Fruit fly (Drosophila melanogaster) whole organism, embryonic: ENCODE results near the gene CG32855.

ENCODE experiments used
- Awh ChIP-seq: fragments of 200-800 bp; sonication (Bioruptor generic); IDR thresholded peaks from 2 replicates; pipeline ENCODE4, ENCODE4 v1.3.6; 2022; ENCODE audit warnings: missing biosample characterization, missing genetic modification characterization
- C15 ChIP-seq: fragments of 200-800 bp; sonication (Bioruptor generic); IDR thresholded peaks from 3 replicates; pipeline ENCODE4 v1.3.6; 2022; ENCODE audit warnings: missing biosample characterization, missing genetic modification characterization
- CG10267 ChIP-seq: fragments of 200-800 bp; sonication (Bioruptor generic); optimal IDR thresholded peaks from 2 replicates; lab custom pipeline; 2018; ENCODE audit warnings: missing biosample characterization, mild to moderate bottlenecking, missing genetic modification characterization, moderate library complexity
- CG10959 ChIP-seq: fragments of 200-800 bp; sonication (Bioruptor generic); IDR thresholded peaks from 2 replicates; pipeline ENCODE4 v1.3.6; 2022; ENCODE audit warnings: missing biosample characterization, missing genetic modification characterization
- CG10979 ChIP-seq: fragments of 200-800 bp; sonication (Bioruptor generic); optimal IDR thresholded peaks from 2 replicates; lab custom pipeline; 2018; ENCODE audit warnings: missing biosample characterization, mild to moderate bottlenecking, missing genetic modification characterization, moderate library complexity
- CG11696 ChIP-seq: fragments of 200-800 bp; sonication (Bioruptor generic); IDR thresholded peaks from 2 replicates; pipeline ENCODE4 v1.3.6; 2022; ENCODE audit warnings: missing biosample characterization, missing genetic modification characterization
- CG13287 ChIP-seq: fragments of 200-800 bp; sonication (Bioruptor generic); IDR thresholded peaks from 2 replicates; pipeline ENCODE4 v1.3.6; 2022; ENCODE audit warnings: missing biosample characterization, missing genetic modification characterization; ENCODE audit not compliant: partially characterized antibody
- CG15479 ChIP-seq: fragments of 200-800 bp; sonication (Bioruptor generic); optimal IDR thresholded peaks from 3 replicates; lab custom pipeline; 2019; ENCODE audit warnings: missing biosample characterization, mild to moderate bottlenecking, missing genetic modification characterization, moderate library complexity
- CG17829 ChIP-seq: fragments of 200-800 bp; optimal IDR thresholded peaks from 2 replicates; lab custom pipeline; 2019; ENCODE audit warnings: missing biosample characterization, mild to moderate bottlenecking, missing genetic modification characterization, moderate library complexity
- CG17912 ChIP-seq: fragments of 200-800 bp; sonication (Bioruptor generic); optimal IDR thresholded peaks from 2 replicates; lab custom pipeline; 2018; ENCODE audit warnings: missing biosample characterization, mild to moderate bottlenecking, missing genetic modification characterization
- CG2199 ChIP-seq: fragments of 200-800 bp; sonication (Bioruptor generic); IDR thresholded peaks from 3 replicates; pipeline ENCODE4 v1.3.6; 2022; ENCODE audit warnings: missing biosample characterization, missing genetic modification characterization
- CG2712 ChIP-seq: fragments of 200-800 bp; optimal IDR thresholded peaks from 3 replicates; lab custom pipeline; 2019; ENCODE audit warnings: missing biosample characterization, mild to moderate bottlenecking, missing genetic modification characterization, moderate library complexity
- CG4328 ChIP-seq: fragments of 200-800 bp; sonication (Bioruptor generic); optimal IDR thresholded peaks from 3 replicates; lab custom pipeline; 2017; ENCODE audit warnings: missing biosample characterization, missing genetic modification reagents, missing genetic modification characterization
- CG4404 ChIP-seq: fragments of 200-800 bp; sonication (Bioruptor generic); IDR thresholded peaks from 2 replicates; pipeline ENCODE4 v1.3.6; 2022; ENCODE audit warnings: missing biosample characterization, missing genetic modification characterization
- CG6854 ChIP-seq: fragments of 200-800 bp; sonication (Bioruptor generic); optimal IDR thresholded peaks from 3 replicates; lab custom pipeline; 2017; ENCODE audit warnings: missing biosample characterization, mild to moderate bottlenecking, missing genetic modification characterization
- CG7745 ChIP-seq: fragments of 200-800 bp; sonication (Bioruptor generic); optimal IDR thresholded peaks from 2 replicates; lab custom pipeline; 2018; ENCODE audit warnings: missing biosample characterization, mild to moderate bottlenecking, missing genetic modification characterization, moderate library complexity
- CG8924 ChIP-seq: fragments of 200-800 bp; optimal IDR thresholded peaks from 3 replicates; lab custom pipeline; 2019; ENCODE audit warnings: missing biosample characterization, mild to moderate bottlenecking, missing genetic modification characterization, moderate library complexity
- CG9727 ChIP-seq: fragments of 200-800 bp; sonication (Bioruptor generic); optimal IDR thresholded peaks from 3 replicates; lab custom pipeline; 2017; ENCODE audit warnings: missing biosample characterization, mild to moderate bottlenecking, missing genetic modification characterization
- Camta ChIP-seq: fragments of 200-800 bp; sonication (Bioruptor generic); optimal IDR thresholded peaks from 2 replicates; lab custom pipeline; 2016; ENCODE audit warnings: missing biosample characterization, missing genetic modification characterization
- Dbx ChIP-seq: fragments of 200-800 bp; sonication (Bioruptor generic); IDR thresholded peaks from 3 replicates; pipeline ENCODE4 v1.3.6; 2022; ENCODE audit warnings: missing biosample characterization, missing genetic modification characterization
- Dip2 ChIP-seq: fragments of 200-800 bp; sonication (Bioruptor generic); IDR thresholded peaks from 2 replicates; pipeline ENCODE4 v1.3.6; 2022; ENCODE audit warnings: missing biosample characterization, missing genetic modification characterization
- Elba2 ChIP-seq: fragments of 200-800 bp; sonication (Bioruptor generic); optimal IDR thresholded peaks from 3 replicates; lab custom pipeline; 2016; ENCODE audit warnings: missing biosample characterization, missing genetic modification characterization
- Ets65A ChIP-seq: fragments of 200-800 bp; sonication (Bioruptor generic); peaks from one replicate; lab custom pipeline; 2016; ENCODE audit warnings: missing biosample characterization, missing genetic modification characterization
- HmgD ChIP-seq: fragments of 200-800 bp; sonication (Bioruptor generic); optimal IDR thresholded peaks from 3 replicates; lab custom pipeline; 2016; ENCODE audit warnings: missing biosample characterization, missing genetic modification characterization
- MTF-1 ChIP-seq: fragments of 200-800 bp; sonication (Bioruptor generic); optimal IDR thresholded peaks from 2 replicates; lab custom pipeline; 2018; ENCODE audit warnings: missing biosample characterization, mild to moderate bottlenecking, missing genetic modification characterization, borderline replicate concordance
- Med ChIP-seq: fragments of 200-800 bp; sonication (Bioruptor generic); peaks from one replicate; lab custom pipeline; 2016; ENCODE audit warnings: missing biosample characterization, missing genetic modification characterization, mild to moderate bottlenecking, inconsistent platforms, moderate library complexity
- Mes4 ChIP-seq: fragments of 200-800 bp; sonication (Bioruptor generic); optimal IDR thresholded peaks from 2 replicates; lab custom pipeline; 2016; ENCODE audit warnings: missing biosample characterization, missing genetic modification characterization
- Nf-YC ChIP-seq: fragments of 200-800 bp; optimal IDR thresholded peaks from 3 replicates; lab custom pipeline; 2019; ENCODE audit warnings: missing biosample characterization, mild to moderate bottlenecking, missing genetic modification characterization, moderate library complexity
- Stat92E ChIP-seq, 3 experiments: fragments of >200 bp in 2 of 3; fragments of 200-800 bp in 1 of 3; sonication (Bioruptor generic) in 1 of 3; optimal IDR thresholded peaks; 2 replicates each; lab custom pipeline; 2017 to 2019; ENCODE audit warnings: missing biosample characterization in 3 of 3, missing genetic modification characterization in 3 of 3, mild to moderate bottlenecking in 1 of 3, moderate library complexity in 1 of 3
- chif ChIP-seq, 2 experiments: fragments of 200-800 bp; sonication (Bioruptor generic); optimal IDR thresholded peaks; 3 replicates each; lab custom pipeline; 2016; ENCODE audit warnings: missing biosample characterization in 2 of 2, missing genetic modification characterization in 2 of 2
- dmrt11E ChIP-seq: fragments of 200-800 bp; sonication (Bioruptor generic); optimal IDR thresholded peaks from 3 replicates; lab custom pipeline; 2018; ENCODE audit warnings: missing biosample characterization, mild to moderate bottlenecking, missing genetic modification characterization, moderate library complexity
- hbn ChIP-seq: fragments of 200-800 bp; sonication (Bioruptor generic); IDR thresholded peaks from 2 replicates; pipeline ENCODE4 v1.3.6; 2022; ENCODE audit warnings: missing biosample characterization, missing genetic modification characterization; ENCODE audit not compliant: partially characterized antibody
- insv ChIP-seq, 2 experiments: fragments of 200-800 bp; sonication (Bioruptor generic); optimal IDR thresholded peaks; 3 replicates each; lab custom pipeline; 2016 to 2018; ENCODE audit warnings: missing biosample characterization in 2 of 2, missing genetic modification characterization in 2 of 2
- inv ChIP-seq: fragments of 200-800 bp; sonication (Bioruptor generic); IDR thresholded peaks from 2 replicates; pipeline ENCODE4 v1.3.6; 2022; ENCODE audit warnings: missing biosample characterization, missing genetic modification characterization; ENCODE audit not compliant: partially characterized antibody
- knrl ChIP-seq: fragments of 200-800 bp; sonication (Bioruptor generic); IDR thresholded peaks from 3 replicates; pipeline ENCODE4 v1.3.6; 2022; ENCODE audit warnings: missing biosample characterization, missing genetic modification characterization; ENCODE audit not compliant: partially characterized antibody
- lola ChIP-seq, 3 experiments: fragments of >200 bp in 2 of 3; fragments of 200-800 bp in 1 of 3; sonication (Bioruptor generic) in 1 of 3; optimal IDR thresholded peaks; 2 replicates each; lab custom pipeline; 2017 to 2019; ENCODE audit warnings: missing biosample characterization in 3 of 3, missing genetic modification characterization in 3 of 3, mild to moderate bottlenecking in 1 of 3, moderate library complexity in 1 of 3
- lov ChIP-seq, 2 experiments: fragments of 200-800 bp in 1 of 2; fragments of >200 bp in 1 of 2; sonication (Bioruptor generic) in 1 of 2; IDR thresholded peaks in 1 of 2; optimal IDR thresholded peaks in 1 of 2; 2 replicates in 1 of 2; 3 replicates in 1 of 2; pipeline versions ENCODE4 v1.3.6 to Lab custom; 2017 to 2022; ENCODE audit warnings: missing biosample characterization in 1 of 2, missing genetic modification characterization in 1 of 2
- pho ChIP-seq: fragments of 200-800 bp; sonication (Bioruptor generic); optimal IDR thresholded peaks from 2 replicates; lab custom pipeline; 2016; ENCODE audit warnings: missing biosample characterization, missing genetic modification characterization
- sens ChIP-seq: fragments of 200-800 bp; sonication (Bioruptor generic); peaks from one replicate; lab custom pipeline; 2016; ENCODE audit warnings: missing biosample characterization, missing genetic modification characterization
- sob ChIP-seq: fragments of 200-800 bp; sonication (Bioruptor generic); IDR thresholded peaks from 2 replicates; pipeline ENCODE4 v1.3.6; 2022; ENCODE audit warnings: missing biosample characterization, missing genetic modification characterization
- sug ChIP-seq: fragments of 200-800 bp; optimal IDR thresholded peaks from 2 replicates; lab custom pipeline; 2019; ENCODE audit warnings: missing biosample characterization, mild to moderate bottlenecking, missing genetic modification characterization, moderate library complexity
- tgo ChIP-seq: fragments of 200-800 bp; sonication (Bioruptor generic); IDR thresholded peaks from 3 replicates; pipeline ENCODE4 v1.3.6; 2022; ENCODE audit warnings: missing biosample characterization, missing genetic modification characterization
- tio ChIP-seq: fragments of 200-800 bp; sonication (Bioruptor generic); optimal IDR thresholded peaks from 2 replicates; lab custom pipeline; 2017; ENCODE audit warnings: missing biosample characterization, missing genetic modification characterization, inconsistent platforms
- vvl ChIP-seq: fragments of 200-800 bp; sonication (Bioruptor generic); IDR thresholded peaks from 2 replicates; pipeline ENCODE4 v1.3.6; 2022; ENCODE audit warnings: missing biosample characterization, missing genetic modification characterization
- zen ChIP-seq: fragments of 200-800 bp; sonication (Bioruptor generic); optimal IDR thresholded peaks from 3 replicates; lab custom pipeline; 2018; ENCODE audit warnings: missing biosample characterization, mild to moderate bottlenecking, missing genetic modification characterization, moderate library complexity

Gene CG32855

DNA sequence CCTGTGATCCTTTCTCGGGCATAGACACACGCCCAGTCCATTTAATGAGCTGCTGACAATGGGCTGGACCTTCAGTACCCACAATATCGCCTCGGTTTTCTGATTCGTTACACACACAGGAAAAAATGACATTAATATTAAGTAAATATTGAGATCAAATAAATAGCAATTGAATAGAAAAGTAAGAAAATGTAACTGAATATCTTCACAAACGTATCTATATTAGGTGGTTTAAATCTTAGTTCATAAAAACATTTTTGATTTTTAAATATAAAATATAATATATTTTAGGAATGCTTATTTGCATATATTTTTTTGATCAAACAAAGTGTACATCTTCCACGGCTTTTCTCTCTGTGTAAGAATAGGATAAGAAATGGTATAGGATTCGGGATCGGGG, 47.1 kb downstream of the CG32855 start (continued):
- TF ChIP-seq CG10959 (no peak), HmgD (GFP tag; lab: Kevin White, UChicago) (no peak), sob (no peak), Nf-YC (tag; lab: Kevin White, UChicago) (no peak), CG17912 (GFP tag; lab: Kevin White, UChicago) (no peak), CG8924 (peak; percentile 29), lola (GFP tag; optimal IDR thresholded peaks at IDR 0.05; lab: Kevin White, UChicago) (peak in 1 of 3 experiments; percentile 45), MTF-1 (no peak), inv (GFP tag; lab: Robert Waterston, UW) (no peak), sug (tag; lab: Kevin White, UChicago) (no peak), CG2199 (GFP tag; lab: Robert Waterston, UW) (no peak), CG4328 (GFP tag; lab: Kevin White, UChicago) (no peak), tio (GFP tag; lab: Kevin White, UChicago) (no peak), dmrt11E (peak; percentile 60), tgo (GFP tag; lab: Robert Waterston, UW) (no peak), CG10267 (tag; lab: Kevin White, UChicago) (peak; percentile 33), Mes4 (GFP tag; lab: Kevin White, UChicago) (no peak), CG9727 (GFP tag; lab: Kevin White, UChicago) (peak; percentile 52), hbn (GFP tag; lab: Robert Waterston, UW) (no peak), pho (GFP tag; lab: Kevin White, UChicago) (no peak), lov (optimal IDR thresholded peaks at IDR 0.05; lab: Kevin White, UChicago) (no peak), lov (GFP tag; IDR thresholded peaks at IDR 0.05; lab: Robert Waterston, UW) (no peak), Ets65A (GFP tag; lab: Kevin White, UChicago) (no peak), sens (GFP tag; lab: Kevin White, UChicago) (peak; percentile 32), CG13287 (no peak), vvl (no peak), CG2712 (tag; lab: Kevin White, UChicago) (peak; percentile 55), CG10979 (tag; lab: Kevin White, UChicago) (peak; percentile 42), CG4404 (GFP tag; lab: Robert Waterston, UW) (peak; percentile 42), CG6854 (no peak), CG17829 (peak; percentile 43), chif (GFP tag; optimal IDR thresholded peaks at IDR 0.05; lab: Kevin White, UChicago) (no peak), Dbx (GFP tag; lab: Robert Waterston, UW) (no peak), knrl (no peak), Dip2 (no peak), zen (tag; lab: Kevin White, UChicago) (peak; percentile 61)

DNA sequence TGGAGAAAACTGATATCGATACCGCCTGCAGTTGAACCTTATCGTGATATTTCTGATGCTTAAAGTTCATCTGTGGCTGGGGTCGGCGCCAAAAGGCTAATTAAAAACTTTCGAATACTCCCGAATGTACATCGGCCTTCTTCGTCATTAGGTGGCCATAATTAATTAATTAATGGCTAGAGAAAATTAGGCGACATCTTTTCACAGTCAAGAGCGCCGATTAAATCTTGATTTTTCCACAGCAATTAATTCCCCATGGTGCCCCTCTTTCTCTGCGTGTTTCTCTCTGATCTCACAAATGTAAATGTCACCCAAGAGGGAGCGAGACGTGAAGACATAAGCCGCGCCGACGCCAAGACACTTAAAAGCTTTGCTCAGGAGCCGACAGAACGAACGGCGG, 50.3 kb downstream of the CG32855 start:
- TF ChIP-seq CG7745, result peak; percentile 68
- TF ChIP-seq Awh (GFP tag; lab: Robert Waterston, UW), result peak; percentile 52
- TF ChIP-seq Med (GFP tag; lab: Kevin White, UChicago), result peak; percentile 7
- TF ChIP-seq sens (GFP tag; lab: Kevin White, UChicago), result peak; percentile 51
- no peak for TF ChIP-seq Camta
- TF ChIP-seq, all 482 proteins: peak for 4

DNA sequence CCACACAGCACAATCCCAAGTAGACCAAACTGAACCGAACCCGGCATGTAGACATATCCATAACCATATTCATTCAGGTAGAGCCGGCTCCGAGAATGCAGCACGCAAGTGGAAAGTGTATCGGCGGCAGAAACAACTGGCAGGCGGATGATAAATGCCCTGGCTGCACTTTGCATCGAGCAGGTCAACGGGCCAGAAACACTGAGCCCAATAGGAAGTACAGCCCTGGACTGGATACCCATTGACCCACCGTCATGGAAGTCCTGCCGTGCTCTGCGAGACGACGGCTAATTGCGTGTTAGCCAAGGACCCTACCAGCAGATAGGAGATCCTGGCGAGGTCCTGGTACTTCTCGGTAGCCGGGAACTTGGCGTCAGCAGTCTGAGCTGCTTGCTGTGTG, 51.2 kb downstream of the CG32855 start:
- TF ChIP-seq insv (GFP tag; optimal IDR thresholded peaks at IDR 0.05; lab: Kevin White, UChicago) (peak in 1 of 2 experiments; percentile 18), Elba2 (GFP tag; lab: Kevin White, UChicago) (peak; percentile 88), Stat92E (GFP tag; optimal IDR thresholded peaks at IDR 0.05; lab: Kevin White, UChicago) (no peak), sens (GFP tag; lab: Kevin White, UChicago) (peak; percentile 33), C15 (GFP tag; lab: Robert Waterston, UW) (no peak), zen (tag; lab: Kevin White, UChicago) (peak; percentile 87), CG15479 (peak; percentile 89), CG11696 (GFP tag; lab: Robert Waterston, UW) (no peak)
